Worm (Caenorhabditis elegans): Measurements from ENCODE around the gene F26G1.3.

DNA sequence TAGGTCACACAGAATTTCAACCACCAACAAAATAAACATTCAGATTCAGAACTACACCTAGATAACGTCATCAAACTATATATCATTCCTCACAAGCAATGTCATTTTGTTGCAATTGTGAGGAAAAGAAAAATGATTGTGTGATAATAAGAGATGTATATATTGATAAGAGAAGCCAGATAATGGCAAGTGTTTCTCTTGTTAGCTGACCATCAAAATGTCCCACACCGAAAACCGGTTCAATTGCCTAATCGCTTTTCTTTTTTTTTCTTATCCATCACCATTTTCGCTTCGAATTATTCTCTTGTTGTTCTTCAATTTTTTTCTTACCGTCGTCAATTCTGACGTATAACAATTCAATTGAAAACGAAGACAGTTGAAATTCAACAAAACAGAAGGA, 13.9 kb downstream of the F26G1.3 start:
- TF ChIP-seq nhr-76 (tag; optimal IDR thresholded peaks at IDR 0.05) (no peak), unc-62 (GFP tag; optimal IDR thresholded peaks at IDR 0.05) (no peak), ztf-11 (tag; optimal IDR thresholded peaks at IDR 0.05) (no peak)
